4 worm cellular contexts compared by ENCODE assay signal in genomic region chrX:14559084-14559483, ce11.
TF ChIP-seq lines count a peak whose summit lies in the region.

No protein-coding gene starts in this region.

TF ChIP-seq in whole organism, L1 larva, 84 proteins besides CTCF, POLR2A, EP300 and RAD21:
- TF ChIP-seq skn-1 (tag; optimal IDR thresholded peaks at IDR 0.05; lab: Kevin White, UChicago) (peak; percentile 36), hpl-2 (GFP tag; optimal IDR thresholded peaks at IDR 0.05; lab: Kevin White, UChicago) (no peak), ceh-82 (tag; optimal IDR thresholded peaks at IDR 0.05; lab: Kevin White, UChicago) (peak in 1 of 3 experiments; percentile 26), blmp-1 (tag; optimal IDR thresholded peaks at IDR 0.05; lab: Kevin White, UChicago) (peak; percentile 72)
TF ChIP-seq in whole organism, L1 larva: peak in this region for 3.

TF ChIP-seq in whole organism, L2 larva, 48 proteins besides CTCF, POLR2A, EP300 and RAD21:
- TF ChIP-seq unc-55 (GFP tag; optimal IDR thresholded peaks at IDR 0.05; lab: Kevin White, UChicago) (peak; percentile 51), ceh-16 (tag; optimal IDR thresholded peaks at IDR 0.05; lab: Kevin White, UChicago) (no peak)

TF ChIP-seq in whole organism, late embryonic, 69 proteins besides CTCF, POLR2A, EP300 and RAD21:
- TF ChIP-seq nhr-11 (tag; optimal IDR thresholded peaks at IDR 0.05; lab: Kevin White, UChicago) = no peak
- no peak for TF ChIP-seq dmd-4 (tag; optimal IDR thresholded peaks at IDR 0.05; lab: Kevin White, UChicago; ENCODE audit: borderline replicate concordance)
- TF ChIP-seq ttx-3 (tag; optimal IDR thresholded peaks at IDR 0.05; lab: Kevin White, UChicago) = no peak
- no peak for TF ChIP-seq fkh-6 (tag; optimal IDR thresholded peaks at IDR 0.05; lab: Kevin White, UChicago)
- no peak for TF ChIP-seq K09A11.1 (tag; optimal IDR thresholded peaks at IDR 0.05; lab: Kevin White, UChicago; ENCODE audit: insufficient read depth)
- peak; percentile 4 for TF ChIP-seq nfya-1 (tag; optimal IDR thresholded peaks at IDR 0.05; lab: Kevin White, UChicago)
- TF ChIP-seq npax-4 (tag; optimal IDR thresholded peaks at IDR 0.05; lab: Kevin White, UChicago) = no peak
- no peak for TF ChIP-seq ahr-1 (tag; optimal IDR thresholded peaks at IDR 0.05; lab: Kevin White, UChicago)
- TF ChIP-seq madf-2 (tag; optimal IDR thresholded peaks at IDR 0.05; lab: Kevin White, UChicago) = no peak

TF ChIP-seq in whole organism, young adult, 124 proteins besides CTCF, POLR2A, EP300 and RAD21:
- TF ChIP-seq cebp-1 (GFP tag; IDR thresholded peaks at IDR 0.05; lab: Robert Waterston, UW) (0 out of 2 replicates have a peak, but pooled peaks have one; percentile 25), cebp-1 (tag; optimal IDR thresholded peaks at IDR 0.05; lab: Kevin White, UChicago) (peak; percentile 93), chd-7 (tag; optimal IDR thresholded peaks at IDR 0.05; lab: Kevin White, UChicago) (no peak), atf-7 (tag; optimal IDR thresholded peaks at IDR 0.05; lab: Kevin White, UChicago) (no peak), attf-6 (GFP tag; IDR thresholded peaks at IDR 0.05; lab: Robert Waterston, UW) (no peak), nfyb-1 (GFP tag; IDR thresholded peaks at IDR 0.05; lab: Robert Waterston, UW) (0 out of 2 replicates have a peak, but pooled peaks have one; percentile 34)
